Worm (Caenorhabditis elegans) whole organism, L4/young adult: ENCODE data around the gene tag-294.

ENCODE experiments used
- W03F9.2 ChIP-seq: fragments of 150-350 bp; optimal IDR thresholded peaks from 2 replicates; lab custom pipeline; 2014; ENCODE audit warnings: missing biosample characterization, missing genetic modification characterization
- him-1 ChIP-seq: sonication (generic microtip); optimal IDR thresholded peaks from 2 replicates; lab custom pipeline; 2016; ENCODE audit warnings: missing genotype, missing genetic modification reagents, missing genetic modification characterization, missing compliant biosample characterization

DNA sequence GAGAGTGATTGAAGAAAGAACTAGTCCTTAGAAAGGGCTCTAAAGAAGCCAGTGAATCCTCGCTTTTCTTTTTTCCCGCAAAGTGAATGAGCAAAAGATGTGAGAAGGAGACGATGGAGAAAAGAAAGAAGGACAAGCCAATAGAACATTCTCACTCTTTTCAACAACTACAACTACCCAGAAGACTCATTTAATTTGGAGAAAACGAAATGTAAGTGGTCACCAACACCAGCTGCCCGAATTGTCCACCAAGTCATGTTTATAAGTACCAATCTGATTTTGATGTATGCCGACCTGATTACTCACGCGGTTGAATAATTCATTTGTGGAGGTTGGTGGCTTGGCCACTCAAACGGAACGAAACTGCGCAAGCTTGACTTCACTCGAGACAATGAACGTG lies 39.4 kb upstream of the tag-294 start:
- TF ChIP-seq W03F9.2 (no peak), him-1 (tag; lab: Kevin White, UChicago) (no peak)
